Worm (Caenorhabditis elegans) whole organism, mixed stage, embryonic: ENCODE data around the gene pxl-1.

Source experiments
- blmp-1 ChIP-seq: fragments of 150-350 bp; optimal IDR thresholded peaks from 2 replicates; lab custom pipeline; 2014; ENCODE audit warnings: missing biosample characterization, missing genetic modification characterization
- mep-1 ChIP-seq: fragments of 150-350 bp; optimal IDR thresholded peaks from 2 replicates; lab custom pipeline; 2017; ENCODE audit warnings: missing biosample characterization, missing genetic modification reagents, missing genetic modification characterization, inconsistent platforms
- nhr-237 ChIP-seq: fragments of 150-350 bp; optimal IDR thresholded peaks from 2 replicates; lab custom pipeline; 2014; ENCODE audit warnings: missing biosample characterization, missing genetic modification characterization
- pha-4 ChIP-seq: fragments of 150-350 bp; optimal IDR thresholded peaks from 2 replicates; lab custom pipeline; 2018; ENCODE audit warnings: missing biosample characterization, missing genetic modification reagents, missing genetic modification characterization
- ztf-11 ChIP-seq: fragments of 150-350 bp; optimal IDR thresholded peaks from 2 replicates; lab custom pipeline; 2014; ENCODE audit warnings: missing biosample characterization, missing genetic modification characterization

DNA sequence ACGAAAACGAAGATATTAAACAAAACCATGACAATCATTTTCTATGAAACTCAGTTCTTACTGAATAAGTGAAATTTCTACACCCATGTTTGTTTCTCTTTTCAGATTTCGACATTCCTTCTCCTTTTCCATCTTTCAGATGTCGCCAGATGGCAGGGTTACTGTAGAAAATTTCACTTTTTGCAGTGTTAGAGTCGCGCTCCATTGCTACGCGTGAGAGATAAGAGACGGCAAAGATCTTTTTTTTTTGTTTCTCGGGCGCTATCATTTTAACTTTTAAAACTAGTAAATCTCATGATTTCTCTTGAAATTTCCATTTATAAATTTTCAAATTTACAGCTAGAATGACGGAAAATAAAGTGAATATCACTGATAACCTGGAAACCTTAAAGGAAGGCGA is 17.6 kb downstream of the pxl-1 start, which contains the start of the genes mig-21 and F01F1.2:
- TF ChIP-seq mep-1 (tag; lab: Kevin White, UChicago) (no peak), ztf-11 (no peak), blmp-1 (tag; lab: Kevin White, UChicago) (no peak), nhr-237 (tag; lab: Kevin White, UChicago) (no peak), pha-4 (tag; lab: Kevin White, UChicago) (no peak)
